Worm (Caenorhabditis elegans) whole organism, midembryonic: ENCODE measurements around the gene nep-2.

Experiments used
- T22C8.4 ChIP-seq: fragments of 200-800 bp; sonication (Bioruptor generic); IDR thresholded peaks from 2 replicates; pipeline ENCODE4 v1.3.6; 2022; ENCODE audit warnings: missing genetic modification characterization, missing compliant biosample characterization
- flt-1 ChIP-seq: fragments of 200-800 bp; sonication (Bioruptor generic); IDR thresholded peaks from 2 replicates; pipeline ENCODE4 v1.3.6; 2022; ENCODE audit warnings: missing genetic modification characterization, missing compliant biosample characterization
- med-1 ChIP-seq: sonication (generic microtip); optimal IDR thresholded peaks from 2 replicates; lab custom pipeline; 2017; ENCODE audit warnings: missing genetic modification characterization, mild to moderate bottlenecking, missing compliant biosample characterization, antibody characterized with exemption, missing genetic modification reagents; ENCODE audit not compliant: insufficient read depth
- ref-1 ChIP-seq: fragments of 200-800 bp; sonication (Bioruptor generic); conservative IDR thresholded peaks from 2 replicates; pipeline ENCODE4 v1.3.6; 2022; ENCODE audit warnings: missing genetic modification reagents, missing genetic modification characterization, missing compliant biosample characterization
- ztf-23 ChIP-seq: fragments of 200-800 bp; sonication (Bioruptor generic); IDR thresholded peaks from 2 replicates; pipeline ENCODE4 v1.3.6; 2022; ENCODE audit warnings: missing genetic modification reagents, missing genetic modification characterization, missing compliant biosample characterization
- ztf-29 ChIP-seq: fragments of 200-800 bp; sonication (Bioruptor generic); IDR thresholded peaks from 2 replicates; pipeline ENCODE4 v1.3.6; 2022; ENCODE audit warnings: missing genetic modification reagents, missing genetic modification characterization, missing compliant biosample characterization

DNA sequence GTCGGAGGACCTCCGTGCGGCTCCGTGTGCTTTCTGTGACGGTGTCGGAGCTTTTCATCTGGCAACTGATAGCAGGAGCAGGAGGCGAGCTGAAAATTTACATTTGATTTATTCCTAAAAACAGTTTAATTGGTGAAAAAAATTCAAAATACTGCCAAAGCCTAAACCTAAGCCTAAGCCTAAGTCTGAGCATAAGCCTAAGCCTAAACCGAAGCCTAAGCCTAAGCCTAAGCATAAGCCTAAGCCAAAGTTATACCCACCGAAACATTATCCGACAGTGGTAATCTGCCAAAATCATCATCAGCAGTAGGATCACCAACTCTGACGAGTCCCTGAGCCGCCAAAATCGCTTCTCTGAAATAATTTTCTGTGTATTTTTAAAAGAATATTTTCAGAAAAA is 40.8 kb downstream of the nep-2 start:
- no peak for TF ChIP-seq ztf-23
- TF ChIP-seq flt-1 (GFP tag; lab: Robert Waterston, UW): no peak
- no peak for TF ChIP-seq ztf-29 (GFP tag; lab: Robert Waterston, UW)
- TF ChIP-seq med-1 (GFP tag; lab: Kevin White, UChicago): no peak
- TF ChIP-seq ref-1: no peak
- TF ChIP-seq T22C8.4 (GFP tag; lab: Robert Waterston, UW): no peak
